Fruit fly (Drosophila melanogaster) whole organism, prepupa: ENCODE data around the gene Ssb-c31a.
A peak's percentile ranks its signal among the peaks of the same experiment; 100 is the strongest.

ENCODE experiments used
- Blimp-1 ChIP-seq: fragments of 200-800 bp; sonication (Bioruptor generic); optimal IDR thresholded peaks from 3 replicates; lab custom pipeline; 2017; ENCODE audit warnings: missing biosample characterization, missing genetic modification characterization, mild to moderate bottlenecking, moderate library complexity, missing genetic modification reagents
- CG10631 ChIP-seq: fragments of 200-800 bp; sonication (Bioruptor generic); optimal IDR thresholded peaks from 2 replicates; lab custom pipeline; 2016; ENCODE audit warnings: missing biosample characterization, missing genetic modification characterization
- CG10669 ChIP-seq: fragments of 200-800 bp; sonication (Bioruptor generic); optimal IDR thresholded peaks from 3 replicates; lab custom pipeline; 2018; ENCODE audit warnings: missing biosample characterization, mild to moderate bottlenecking, missing genetic modification characterization, moderate library complexity
- CG11294 ChIP-seq: fragments of 200-800 bp; sonication (Bioruptor generic); IDR thresholded peaks from 2 replicates; pipeline ENCODE4 v1.3.6; 2022; ENCODE audit warnings: missing biosample characterization, missing genetic modification characterization
- CG11762 ChIP-seq: fragments of 200-800 bp; sonication (Bioruptor generic); optimal IDR thresholded peaks from 3 replicates; lab custom pipeline; 2016; ENCODE audit warnings: missing biosample characterization, missing genetic modification characterization; ENCODE audit not compliant: insufficient read depth
- CG15336 ChIP-seq: fragments of 200-800 bp; sonication (Bioruptor generic); IDR thresholded peaks from 2 replicates; pipeline ENCODE4 v1.3.6; 2022; ENCODE audit warnings: missing biosample characterization, missing genetic modification characterization
- CG1621 ChIP-seq: fragments of 200-800 bp; sonication (Bioruptor generic); optimal IDR thresholded peaks from 3 replicates; lab custom pipeline; 2018; ENCODE audit warnings: missing biosample characterization, mild to moderate bottlenecking, missing genetic modification characterization
- CG3032 ChIP-seq: fragments of 200-800 bp; optimal IDR thresholded peaks from 2 replicates; lab custom pipeline; 2019; ENCODE audit warnings: missing biosample characterization, mild to moderate bottlenecking, missing genetic modification characterization, moderate library complexity
- CG31627 ChIP-seq: fragments of 200-800 bp; sonication (Bioruptor generic); optimal IDR thresholded peaks from 3 replicates; lab custom pipeline; 2016; ENCODE audit warnings: missing biosample characterization, missing genetic modification characterization
- CG32006 ChIP-seq: fragments of 200-800 bp; sonication (Bioruptor generic); optimal IDR thresholded peaks from 3 replicates; lab custom pipeline; 2017; ENCODE audit warnings: missing biosample characterization, mild to moderate bottlenecking, missing genetic modification characterization
- CG34406 ChIP-seq: fragments of 200-800 bp; sonication (Bioruptor generic); optimal IDR thresholded peaks from 3 replicates; lab custom pipeline; 2016; ENCODE audit warnings: missing biosample characterization, missing genetic modification characterization
- CG4318 ChIP-seq: fragments of 200-800 bp; sonication (Bioruptor generic); optimal IDR thresholded peaks from 3 replicates; lab custom pipeline; 2017; ENCODE audit warnings: missing biosample characterization, mild to moderate bottlenecking, missing genetic modification characterization
- CG6163 ChIP-seq: fragments of 200-800 bp; sonication (Bioruptor generic); IDR thresholded peaks from 3 replicates; pipeline ENCODE4 v1.3.6; 2022; ENCODE audit warnings: missing biosample characterization, missing genetic modification characterization
- CG6276 ChIP-seq: fragments of 200-800 bp; sonication (Bioruptor generic); optimal IDR thresholded peaks from 2 replicates; lab custom pipeline; 2017; ENCODE audit warnings: missing biosample characterization, mild to moderate bottlenecking, missing genetic modification characterization
- CG6792 ChIP-seq: fragments of 200-800 bp; sonication (Bioruptor generic); optimal IDR thresholded peaks from 3 replicates; lab custom pipeline; 2016; ENCODE audit warnings: missing biosample characterization, missing genetic modification characterization
- CG6808 ChIP-seq: fragments of 200-800 bp; sonication (Bioruptor generic); optimal IDR thresholded peaks from 3 replicates; lab custom pipeline; 2017; ENCODE audit warnings: missing biosample characterization, missing genetic modification characterization, mild to moderate bottlenecking, moderate library complexity, missing genetic modification reagents
- CG6854 ChIP-seq: fragments of 200-800 bp; sonication (Bioruptor generic); optimal IDR thresholded peaks from 2 replicates; lab custom pipeline; 2017; ENCODE audit warnings: missing biosample characterization, mild to moderate bottlenecking, missing genetic modification characterization
- CG7368 ChIP-seq: fragments of 200-800 bp; sonication (Bioruptor generic); optimal IDR thresholded peaks from 3 replicates; lab custom pipeline; 2016; ENCODE audit warnings: missing biosample characterization, missing genetic modification characterization
- CG8119 ChIP-seq: fragments of 200-800 bp; sonication (Bioruptor generic); IDR thresholded peaks from 3 replicates; pipeline ENCODE4 v1.3.6; 2022; ENCODE audit warnings: missing biosample characterization, missing genetic modification characterization
- CG9139 ChIP-seq: fragments of 200-800 bp; sonication (Bioruptor generic); optimal IDR thresholded peaks from 3 replicates; lab custom pipeline; 2017; ENCODE audit warnings: missing biosample characterization, mild to moderate bottlenecking, missing genetic modification characterization
- Eip75B ChIP-seq: fragments of 200-800 bp; sonication (Bioruptor generic); optimal IDR thresholded peaks from 3 replicates; lab custom pipeline; 2016; ENCODE audit warnings: missing biosample characterization, missing genetic modification characterization
- Eip93F ChIP-seq: fragments of 200-800 bp; sonication (Bioruptor generic); optimal IDR thresholded peaks from 2 replicates; lab custom pipeline; 2016; ENCODE audit warnings: missing biosample characterization, mild to moderate bottlenecking, missing genetic modification characterization
- Ets96B ChIP-seq: fragments of 200-800 bp; optimal IDR thresholded peaks from 2 replicates; lab custom pipeline; 2019; ENCODE audit warnings: missing biosample characterization, mild to moderate bottlenecking, missing genetic modification characterization, moderate library complexity
- Gug ChIP-seq: fragments of 200-800 bp; sonication (Bioruptor generic); IDR thresholded peaks from 2 replicates; pipeline ENCODE4 v1.3.6; 2022; ENCODE audit warnings: missing biosample characterization, missing genetic modification characterization
- Hr38 ChIP-seq: sonication (Bioruptor generic); optimal IDR thresholded peaks from 2 replicates; lab custom pipeline; 2016; ENCODE audit warnings: missing biosample characterization, missing genetic modification characterization
- Hr39 ChIP-seq: fragments of 200-800 bp; sonication (Bioruptor generic); optimal IDR thresholded peaks from 2 replicates; lab custom pipeline; 2016; ENCODE audit warnings: missing biosample characterization, missing genetic modification characterization
- Hr4 ChIP-seq: fragments of 200-800 bp; sonication (Bioruptor generic); optimal IDR thresholded peaks from 3 replicates; lab custom pipeline; 2016; ENCODE audit warnings: missing biosample characterization, missing genetic modification characterization
- Lpt ChIP-seq: fragments of 200-800 bp; sonication (Bioruptor generic); optimal IDR thresholded peaks from 3 replicates; lab custom pipeline; 2016; ENCODE audit warnings: missing biosample characterization, missing genetic modification characterization
- Met ChIP-seq: fragments of 200-800 bp; sonication (Bioruptor generic); optimal IDR thresholded peaks from 3 replicates; lab custom pipeline; 2016; ENCODE audit warnings: missing biosample characterization, missing genetic modification characterization
- OdsH ChIP-seq: fragments of 200-800 bp; sonication (Bioruptor generic); optimal IDR thresholded peaks from 3 replicates; lab custom pipeline; 2016; ENCODE audit warnings: missing biosample characterization, missing genetic modification characterization
- Smox ChIP-seq: fragments of 200-800 bp; sonication (Bioruptor generic); optimal IDR thresholded peaks from 3 replicates; lab custom pipeline; 2016; ENCODE audit warnings: missing biosample characterization, missing genetic modification characterization
- Sox102F ChIP-seq: fragments of 200-800 bp; sonication (Bioruptor generic); optimal IDR thresholded peaks from 2 replicates; lab custom pipeline; 2016; ENCODE audit warnings: missing biosample characterization, mild to moderate bottlenecking, missing genetic modification characterization
- Sox14 ChIP-seq: fragments of 200-800 bp; sonication (Bioruptor generic); optimal IDR thresholded peaks from 3 replicates; lab custom pipeline; 2016; ENCODE audit warnings: missing biosample characterization, missing genetic modification characterization
- Sox15 ChIP-seq: fragments of 200-800 bp; sonication (Bioruptor generic); optimal IDR thresholded peaks from 3 replicates; lab custom pipeline; 2016; ENCODE audit warnings: missing biosample characterization, missing genetic modification characterization
- achi ChIP-seq: fragments of 200-800 bp; sonication (Bioruptor generic); optimal IDR thresholded peaks from 3 replicates; lab custom pipeline; 2016; ENCODE audit warnings: missing biosample characterization, missing genetic modification characterization
- acj6 ChIP-seq: fragments of 200-800 bp; sonication (Bioruptor generic); optimal IDR thresholded peaks from 3 replicates; lab custom pipeline; 2016; ENCODE audit warnings: missing biosample characterization, missing genetic modification characterization
- cyc ChIP-seq: fragments of 200-800 bp; sonication (Bioruptor generic); optimal IDR thresholded peaks from 3 replicates; lab custom pipeline; 2016; ENCODE audit warnings: missing biosample characterization, missing genetic modification characterization
- dac ChIP-seq: fragments of 200-800 bp; sonication (Bioruptor generic); optimal IDR thresholded peaks from 2 replicates; lab custom pipeline; 2017; ENCODE audit warnings: missing biosample characterization, mild to moderate bottlenecking, missing genetic modification characterization
- dsx ChIP-seq: fragments of 200-800 bp; optimal IDR thresholded peaks from 3 replicates; lab custom pipeline; 2019; ENCODE audit warnings: missing biosample characterization, mild to moderate bottlenecking, missing genetic modification characterization, moderate library complexity; ENCODE audit not compliant: poor library complexity, severe bottlenecking
- eg ChIP-seq: fragments of 200-800 bp; sonication (Bioruptor generic); IDR thresholded peaks from 3 replicates; pipeline ENCODE4 v1.3.6; 2022; ENCODE audit warnings: missing biosample characterization, missing genetic modification characterization
- esn ChIP-seq: fragments of 200-800 bp; sonication (Bioruptor generic); optimal IDR thresholded peaks from 2 replicates; lab custom pipeline; 2016; ENCODE audit warnings: missing biosample characterization, mild to moderate bottlenecking, missing genetic modification characterization, moderate library complexity
- fd59A ChIP-seq: fragments of 200-800 bp; sonication (Bioruptor generic); optimal IDR thresholded peaks from 2 replicates; lab custom pipeline; 2017; ENCODE audit warnings: missing biosample characterization, mild to moderate bottlenecking, missing genetic modification characterization, missing genetic modification reagents
- fkh ChIP-seq: fragments of 200-800 bp; sonication (Bioruptor generic); optimal IDR thresholded peaks from 3 replicates; lab custom pipeline; 2017; ENCODE audit warnings: missing biosample characterization, mild to moderate bottlenecking, missing genetic modification characterization, moderate library complexity
- lz ChIP-seq: fragments of 200-800 bp; sonication (Bioruptor generic); optimal IDR thresholded peaks from 3 replicates; lab custom pipeline; 2016; ENCODE audit warnings: missing biosample characterization, missing genetic modification characterization
- pdm3 ChIP-seq: fragments of 200-800 bp; sonication (Bioruptor generic); optimal IDR thresholded peaks from 3 replicates; lab custom pipeline; 2016; ENCODE audit warnings: missing biosample characterization, missing genetic modification characterization
- salr ChIP-seq, 2 experiments: fragments of 200-800 bp; sonication (Bioruptor generic); optimal IDR thresholded peaks; 3 replicates each; lab custom pipeline; 2016 to 2018; ENCODE audit warnings: missing biosample characterization in 2 of 2, missing genetic modification characterization in 2 of 2, mild to moderate bottlenecking in 1 of 2
- spab ChIP-seq: fragments of 200-800 bp; sonication (Bioruptor generic); optimal IDR thresholded peaks from 2 replicates; lab custom pipeline; 2017; ENCODE audit warnings: missing biosample characterization, mild to moderate bottlenecking, missing genetic modification characterization, missing genetic modification reagents
- ss ChIP-seq, 2 experiments: fragments of 200-800 bp; sonication (Bioruptor generic); optimal IDR thresholded peaks; 2 replicates in 1 of 2; 3 replicates in 1 of 2; lab custom pipeline; 2017 to 2018; ENCODE audit warnings: mild to moderate bottlenecking in 2 of 2, missing biosample characterization in 2 of 2, missing genetic modification characterization in 2 of 2, moderate library complexity in 1 of 2
- topi ChIP-seq: fragments of 200-800 bp; sonication (Bioruptor generic); optimal IDR thresholded peaks from 3 replicates; lab custom pipeline; 2016; ENCODE audit warnings: missing biosample characterization, missing genetic modification characterization
- vri ChIP-seq: fragments of 200-800 bp; sonication (Bioruptor generic); optimal IDR thresholded peaks from 3 replicates; lab custom pipeline; 2016; ENCODE audit warnings: missing biosample characterization, mild to moderate bottlenecking, missing genetic modification characterization

Ssb-c31a gene

dm6 chr2L:8212666-8213270, 1.6 kb downstream of the Ssb-c31a start, which contains the start of the genes CG8372 and CG8360:
Gene CG8372, minus strand, starts transcription at chr2L:8212902.
Gene CG8360, plus strand, starts transcription at chr2L:8212959.
- TF ChIP-seq CG6792 (GFP tag; lab: Kevin White, UChicago) (peak; percentile 99), CG3032 (peak; percentile 99), CG10669 (GFP tag; lab: Kevin White, UChicago) (peak; percentile 99), CG11762 (GFP tag; lab: Kevin White, UChicago) (peak; percentile 99), Hr4 (GFP tag; lab: Kevin White, UChicago) (peak; percentile 100), ss (GFP tag; optimal IDR thresholded peaks at IDR 0.05; lab: Kevin White, UChicago) (peak; percentile 98 to 99), Gug (GFP tag; lab: Robert Waterston, UW) (peak; percentile 99), cyc (peak; percentile 99), eg (GFP tag; lab: Robert Waterston, UW) (peak; percentile 99), topi (GFP tag; lab: Kevin White, UChicago) (peak; percentile 99), fkh (GFP tag; lab: Kevin White, UChicago) (peak; percentile 98), Smox (GFP tag; lab: Kevin White, UChicago) (peak; percentile 99), CG15336 (GFP tag; lab: Robert Waterston, UW) (peak; percentile 99), achi (GFP tag; lab: Kevin White, UChicago) (peak; percentile 99), Sox14 (GFP tag; lab: Kevin White, UChicago) (peak; percentile 100), pdm3 (GFP tag; lab: Kevin White, UChicago) (peak; percentile 100), CG32006 (GFP tag; lab: Kevin White, UChicago) (peak; percentile 99), salr (GFP tag; optimal IDR thresholded peaks at IDR 0.05; lab: Kevin White, UChicago) (peak; percentile 98 to 99), CG4318 (GFP tag; lab: Kevin White, UChicago) (peak; percentile 98), CG7368 (peak; percentile 99), Sox102F (GFP tag; lab: Kevin White, UChicago) (peak; percentile 100), Sox15 (peak; percentile 99), CG6163 (GFP tag; lab: Robert Waterston, UW) (peak; percentile 100), CG6854 (GFP tag; lab: Kevin White, UChicago) (peak; percentile 99), lz (peak; percentile 100), acj6 (GFP tag; lab: Kevin White, UChicago) (peak; percentile 100), Met (GFP tag; lab: Kevin White, UChicago) (peak; percentile 99), CG9139 (GFP tag; lab: Kevin White, UChicago) (peak; percentile 98), Ets96B (peak; percentile 99), vri (peak; percentile 99), fd59A (GFP tag; lab: Kevin White, UChicago) (peak; percentile 99), Hr39 (GFP tag; lab: Kevin White, UChicago) (peak; percentile 100), Blimp-1 (GFP tag; lab: Kevin White, UChicago) (peak; percentile 96), CG6276 (GFP tag; lab: Kevin White, UChicago) (peak; percentile 98), spab (GFP tag; lab: Kevin White, UChicago) (peak; percentile 99), CG6808 (GFP tag; lab: Kevin White, UChicago) (peak; percentile 98), Eip75B (GFP tag; lab: Kevin White, UChicago) (peak; percentile 99), CG34406 (GFP tag; lab: Kevin White, UChicago) (peak; percentile 99), Lpt (GFP tag; lab: Kevin White, UChicago) (peak; percentile 98), CG8119 (GFP tag; lab: Robert Waterston, UW) (peak; percentile 98), dac (GFP tag; lab: Kevin White, UChicago) (peak; percentile 99), CG31627 (GFP tag; lab: Kevin White, UChicago) (peak; percentile 100), CG1621 (tag; lab: Kevin White, UChicago) (peak; percentile 98), OdsH (GFP tag; lab: Kevin White, UChicago) (peak; percentile 100), esn (peak; percentile 100), dsx (peak; percentile 97), CG11294 (GFP tag; lab: Robert Waterston, UW) (peak; percentile 99), CG10631 (GFP tag; lab: Kevin White, UChicago) (peak; percentile 100), Eip93F (GFP tag; lab: Kevin White, UChicago) (peak; percentile 99), Hr38 (GFP tag; lab: Kevin White, UChicago) (peak; percentile 97)
